Worm (Caenorhabditis elegans) whole organism, midembryonic: Measurements from ENCODE around the gene marc-2.

ENCODE experiments used
- T22C8.4 ChIP-seq: fragments of 200-800 bp; sonication (Bioruptor generic); IDR thresholded peaks from 2 replicates; pipeline ENCODE4 v1.3.6; 2022; ENCODE audit warnings: missing genetic modification characterization, missing compliant biosample characterization
- flt-1 ChIP-seq: fragments of 200-800 bp; sonication (Bioruptor generic); IDR thresholded peaks from 2 replicates; pipeline ENCODE4 v1.3.6; 2022; ENCODE audit warnings: missing genetic modification characterization, missing compliant biosample characterization

DNA sequence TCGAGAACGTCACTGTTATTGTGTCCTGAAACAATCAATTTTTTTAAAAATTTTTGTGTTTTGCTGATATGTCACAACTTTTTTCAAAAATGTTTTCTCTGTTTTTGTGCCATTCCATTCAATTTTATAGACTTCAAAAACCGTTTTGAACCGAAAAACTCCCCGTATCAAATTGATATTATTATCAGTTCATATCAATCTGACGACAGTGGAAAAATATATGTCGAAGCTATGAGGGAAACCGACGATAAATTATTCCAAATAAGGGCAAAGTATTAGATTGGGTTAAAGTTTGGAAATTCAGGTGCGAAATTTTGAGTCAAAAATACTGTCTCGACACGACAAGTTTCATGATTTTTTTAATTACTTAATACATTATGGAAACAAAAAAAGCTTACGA, 4.4 kb downstream of the marc-2 start:
- TF ChIP-seq flt-1 (GFP tag; lab: Robert Waterston, UW) (no peak), T22C8.4 (GFP tag; lab: Robert Waterston, UW) (no peak)
